Fruit fly (Drosophila melanogaster) whole organism, embryonic: ENCODE measurements around the gene DZIP1.

Experiments
- BtbVII ChIP-seq: fragments of 200-800 bp; sonication (Bioruptor generic); optimal IDR thresholded peaks from 3 replicates; lab custom pipeline; 2017; ENCODE audit warnings: missing biosample characterization, mild to moderate bottlenecking, missing genetic modification characterization
- CG10366 ChIP-seq: fragments of 200-800 bp; sonication (Bioruptor generic); IDR thresholded peaks from 2 replicates; pipeline ENCODE4 v1.3.6; 2022; ENCODE audit warnings: missing biosample characterization, missing genetic modification characterization
- CG11085 ChIP-seq: fragments of 200-800 bp; sonication (Bioruptor generic); IDR thresholded peaks from 2 replicates; pipeline ENCODE4 v1.3.6; 2022; ENCODE audit warnings: missing biosample characterization, missing genetic modification characterization
- CG11695 ChIP-seq: fragments of 200-800 bp; sonication (Bioruptor generic); IDR thresholded peaks from 3 replicates; pipeline ENCODE4 v1.3.6; 2022; ENCODE audit warnings: missing biosample characterization, missing genetic modification characterization
- CG12104 ChIP-seq: fragments of 200-800 bp; sonication (Bioruptor generic); optimal IDR thresholded peaks from 3 replicates; lab custom pipeline; 2016; ENCODE audit warnings: missing biosample characterization, missing genetic modification characterization
- CG12219 ChIP-seq: fragments of 200-800 bp; sonication (Bioruptor generic); optimal IDR thresholded peaks from 3 replicates; lab custom pipeline; 2018; ENCODE audit warnings: missing biosample characterization, mild to moderate bottlenecking, missing genetic modification characterization
- CG12299 ChIP-seq: fragments of 200-800 bp; sonication (Bioruptor generic); optimal IDR thresholded peaks from 2 replicates; lab custom pipeline; 2018; ENCODE audit warnings: missing biosample characterization, mild to moderate bottlenecking, missing genetic modification characterization
- CG12769 ChIP-seq: fragments of 200-800 bp; sonication (Bioruptor generic); optimal IDR thresholded peaks from 2 replicates; lab custom pipeline; 2019; ENCODE audit warnings: missing biosample characterization, mild to moderate bottlenecking, missing genetic modification characterization, moderate library complexity
- CG13624 ChIP-seq: fragments of 200-800 bp; sonication (Bioruptor generic); optimal IDR thresholded peaks from 2 replicates; lab custom pipeline; 2016; ENCODE audit warnings: missing biosample characterization, missing genetic modification characterization
- CG1529 ChIP-seq: fragments of 200-800 bp; sonication (Bioruptor generic); optimal IDR thresholded peaks from 3 replicates; lab custom pipeline; 2018; ENCODE audit warnings: missing biosample characterization, missing genetic modification characterization
- CG1792 ChIP-seq: fragments of 200-800 bp; sonication (Bioruptor generic); optimal IDR thresholded peaks from 2 replicates; lab custom pipeline; 2016; ENCODE audit warnings: missing biosample characterization, missing genetic modification characterization
- CG2875 ChIP-seq: fragments of 200-800 bp; sonication (Bioruptor generic); optimal IDR thresholded peaks from 2 replicates; lab custom pipeline; 2017; ENCODE audit warnings: missing biosample characterization, mild to moderate bottlenecking, missing genetic modification characterization, missing genetic modification reagents
- CG31224 ChIP-seq: fragments of 200-800 bp; sonication (Bioruptor generic); IDR thresholded peaks from 2 replicates; pipeline ENCODE4 v1.3.6; 2022; ENCODE audit warnings: missing biosample characterization, missing genetic modification characterization
- CG6254 ChIP-seq: fragments of 200-800 bp; sonication (Bioruptor generic); optimal IDR thresholded peaks from 3 replicates; lab custom pipeline; 2017; ENCODE audit warnings: mild to moderate bottlenecking, missing biosample characterization, missing genetic modification reagents, missing genetic modification characterization
- CG7745 ChIP-seq: fragments of 200-800 bp; sonication (Bioruptor generic); optimal IDR thresholded peaks from 2 replicates; lab custom pipeline; 2018; ENCODE audit warnings: missing biosample characterization, mild to moderate bottlenecking, missing genetic modification characterization, moderate library complexity
- CG7786 ChIP-seq: fragments of 200-800 bp; sonication (Bioruptor generic); optimal IDR thresholded peaks from 2 replicates; lab custom pipeline; 2016; ENCODE audit warnings: missing biosample characterization, missing genetic modification characterization
- CG7839 ChIP-seq: fragments of 200-800 bp; sonication (Bioruptor generic); optimal IDR thresholded peaks from 3 replicates; lab custom pipeline; 2018; ENCODE audit warnings: missing biosample characterization, mild to moderate bottlenecking, missing genetic modification characterization, moderate library complexity
- CG8281 ChIP-seq: fragments of 200-800 bp; sonication (Bioruptor generic); optimal IDR thresholded peaks from 2 replicates; lab custom pipeline; 2018; ENCODE audit warnings: missing biosample characterization, mild to moderate bottlenecking, missing genetic modification characterization, moderate library complexity
- CHES-1-like ChIP-seq: fragments of 200-800 bp; sonication (Bioruptor generic); optimal IDR thresholded peaks from 2 replicates; lab custom pipeline; 2016; ENCODE audit warnings: missing biosample characterization, missing genetic modification characterization
- D ChIP-seq, 2 experiments: fragments of 200-800 bp in 1 of 2; fragments of >200 bp in 1 of 2; sonication (Bioruptor generic) in 1 of 2; optimal IDR thresholded peaks; 2 replicates in 1 of 2; 3 replicates in 1 of 2; lab custom pipeline; 2017; ENCODE audit warnings: mild to moderate bottlenecking in 1 of 2, missing biosample characterization in 1 of 2, missing genetic modification characterization in 1 of 2, missing genetic modification reagents in 1 of 2
- Dek ChIP-seq: fragments of 200-800 bp; sonication (Bioruptor generic); optimal IDR thresholded peaks from 3 replicates; lab custom pipeline; 2019; ENCODE audit warnings: missing biosample characterization, mild to moderate bottlenecking, missing genetic modification characterization, moderate library complexity
- Dip3 ChIP-seq: fragments of 200-800 bp; sonication (Bioruptor generic); optimal IDR thresholded peaks from 3 replicates; lab custom pipeline; 2016; ENCODE audit warnings: missing biosample characterization, missing genetic modification characterization
- Drgx ChIP-seq: fragments of 200-800 bp; sonication (Bioruptor generic); IDR thresholded peaks from 2 replicates; pipeline ENCODE4 v1.3.6; 2022; ENCODE audit warnings: missing biosample characterization, missing genetic modification characterization
- Max ChIP-seq: fragments of 200-800 bp; sonication (Bioruptor generic); optimal IDR thresholded peaks from 2 replicates; lab custom pipeline; 2016; ENCODE audit warnings: missing biosample characterization, mild to moderate bottlenecking, missing genetic modification characterization
- NC2α ChIP-seq: fragments of 200-800 bp; sonication (Bioruptor generic); optimal IDR thresholded peaks from 2 replicates; lab custom pipeline; 2016; ENCODE audit warnings: missing biosample characterization, missing genetic modification characterization
- Ravus ChIP-seq: fragments of 200-800 bp; sonication (Bioruptor generic); IDR thresholded peaks from 2 replicates; pipeline ENCODE4 v1.3.6; 2022; ENCODE audit warnings: missing biosample characterization, missing genetic modification characterization
- Sry-δ ChIP-seq: fragments of 200-800 bp; sonication (Bioruptor generic); optimal IDR thresholded peaks from 2 replicates; lab custom pipeline; 2016; ENCODE audit warnings: missing biosample characterization, missing genetic modification characterization
- az2 ChIP-seq: fragments of 200-800 bp; sonication (Bioruptor generic); optimal IDR thresholded peaks from 3 replicates; lab custom pipeline; 2016; ENCODE audit warnings: missing biosample characterization, missing genetic modification characterization
- bowl ChIP-seq: fragments of 200-800 bp; sonication (Bioruptor generic); IDR thresholded peaks from 2 replicates; pipeline ENCODE4 v1.3.6; 2022; ENCODE audit warnings: missing biosample characterization, missing genetic modification characterization
- chm ChIP-seq: fragments of 200-800 bp; sonication (Bioruptor generic); IDR thresholded peaks from 2 replicates; pipeline ENCODE4 v1.3.6; 2022; ENCODE audit warnings: missing biosample characterization, missing genetic modification characterization
- en ChIP-seq: fragments of 200-800 bp; sonication (Bioruptor generic); optimal IDR thresholded peaks from 2 replicates; lab custom pipeline; 2016; ENCODE audit warnings: missing biosample characterization, missing genetic modification characterization
- ewg ChIP-seq: fragments of 200-800 bp; sonication (Bioruptor generic); optimal IDR thresholded peaks from 3 replicates; lab custom pipeline; 2017; ENCODE audit warnings: mild to moderate bottlenecking, missing biosample characterization, missing genetic modification reagents, missing genetic modification characterization
- fd102C ChIP-seq: fragments of 200-800 bp; sonication (Bioruptor generic); optimal IDR thresholded peaks from 2 replicates; lab custom pipeline; 2018; ENCODE audit warnings: missing biosample characterization, mild to moderate bottlenecking, missing genetic modification characterization, moderate library complexity
- gro ChIP-seq: fragments of 200-800 bp; sonication (Bioruptor generic); optimal IDR thresholded peaks from 2 replicates; lab custom pipeline; 2016; ENCODE audit warnings: missing biosample characterization, missing genetic modification characterization
- gsb-n ChIP-seq: fragments of 200-800 bp; sonication (Bioruptor generic); optimal IDR thresholded peaks from 3 replicates; lab custom pipeline; 2018; ENCODE audit warnings: missing biosample characterization, mild to moderate bottlenecking, missing genetic modification characterization
- gt ChIP-seq: fragments of 200-800 bp; sonication (Bioruptor generic); IDR thresholded peaks from 2 replicates; pipeline ENCODE4 v1.3.6; 2022; ENCODE audit warnings: missing biosample characterization, missing genetic modification characterization
- hkb ChIP-seq, 2 experiments: fragments of 200-800 bp in 1 of 2; fragments of >200 bp in 1 of 2; sonication (Bioruptor generic) in 1 of 2; IDR thresholded peaks in 1 of 2; optimal IDR thresholded peaks in 1 of 2; 2 replicates each; pipeline versions ENCODE4 v1.3.6 to Lab custom; 2017 to 2022; ENCODE audit warnings: missing biosample characterization in 1 of 2, missing genetic modification characterization in 1 of 2
- lola ChIP-seq, 3 experiments: fragments of >200 bp in 2 of 3; fragments of 200-800 bp in 1 of 3; sonication (Bioruptor generic) in 1 of 3; optimal IDR thresholded peaks; 2 replicates each; lab custom pipeline; 2017 to 2019; ENCODE audit warnings: missing biosample characterization in 3 of 3, missing genetic modification characterization in 3 of 3, mild to moderate bottlenecking in 1 of 3, moderate library complexity in 1 of 3
- lov ChIP-seq, 2 experiments: fragments of 200-800 bp in 1 of 2; fragments of >200 bp in 1 of 2; sonication (Bioruptor generic) in 1 of 2; IDR thresholded peaks in 1 of 2; optimal IDR thresholded peaks in 1 of 2; 2 replicates in 1 of 2; 3 replicates in 1 of 2; pipeline versions ENCODE4 v1.3.6 to Lab custom; 2017 to 2022; ENCODE audit warnings: missing biosample characterization in 1 of 2, missing genetic modification characterization in 1 of 2
- maf-S ChIP-seq: fragments of 200-800 bp; sonication (Bioruptor generic); optimal IDR thresholded peaks from 2 replicates; lab custom pipeline; 2016; ENCODE audit warnings: missing biosample characterization, missing genetic modification characterization
- mirr ChIP-seq: fragments of 200-800 bp; sonication (Bioruptor generic); optimal IDR thresholded peaks from 3 replicates; lab custom pipeline; 2018; ENCODE audit warnings: missing biosample characterization, mild to moderate bottlenecking, missing genetic modification characterization
- oc ChIP-seq: fragments of 200-800 bp; sonication (Bioruptor generic); optimal IDR thresholded peaks from 2 replicates; lab custom pipeline; 2018; ENCODE audit warnings: missing biosample characterization, mild to moderate bottlenecking, missing genetic modification characterization, moderate library complexity
- peb ChIP-seq: fragments of 200-800 bp; sonication (Bioruptor generic); IDR thresholded peaks from 2 replicates; pipeline ENCODE4 v1.3.6; 2022; ENCODE audit warnings: missing biosample characterization, missing genetic modification characterization
- pho ChIP-seq: fragments of 200-800 bp; sonication (Bioruptor generic); optimal IDR thresholded peaks from 2 replicates; lab custom pipeline; 2016; ENCODE audit warnings: missing biosample characterization, missing genetic modification characterization
- run ChIP-seq: fragments of 200-800 bp; sonication (Bioruptor generic); optimal IDR thresholded peaks from 3 replicates; lab custom pipeline; 2018; ENCODE audit warnings: missing biosample characterization, mild to moderate bottlenecking, missing genetic modification characterization
- so ChIP-seq: fragments of 200-800 bp; sonication (Bioruptor generic); IDR thresholded peaks from 3 replicates; pipeline ENCODE4 v1.3.6; 2022; ENCODE audit warnings: missing biosample characterization, missing genetic modification characterization
- toy ChIP-seq: fragments of 200-800 bp; sonication (Bioruptor generic); IDR thresholded peaks from 2 replicates; pipeline ENCODE4 v1.3.6; 2022; ENCODE audit warnings: missing biosample characterization, missing genetic modification characterization
- z ChIP-seq: fragments of 200-800 bp; sonication (Bioruptor generic); IDR thresholded peaks from 3 replicates; pipeline ENCODE4 v1.3.6; 2022; ENCODE audit warnings: missing biosample characterization, missing genetic modification characterization

Gene DZIP1

DNA sequence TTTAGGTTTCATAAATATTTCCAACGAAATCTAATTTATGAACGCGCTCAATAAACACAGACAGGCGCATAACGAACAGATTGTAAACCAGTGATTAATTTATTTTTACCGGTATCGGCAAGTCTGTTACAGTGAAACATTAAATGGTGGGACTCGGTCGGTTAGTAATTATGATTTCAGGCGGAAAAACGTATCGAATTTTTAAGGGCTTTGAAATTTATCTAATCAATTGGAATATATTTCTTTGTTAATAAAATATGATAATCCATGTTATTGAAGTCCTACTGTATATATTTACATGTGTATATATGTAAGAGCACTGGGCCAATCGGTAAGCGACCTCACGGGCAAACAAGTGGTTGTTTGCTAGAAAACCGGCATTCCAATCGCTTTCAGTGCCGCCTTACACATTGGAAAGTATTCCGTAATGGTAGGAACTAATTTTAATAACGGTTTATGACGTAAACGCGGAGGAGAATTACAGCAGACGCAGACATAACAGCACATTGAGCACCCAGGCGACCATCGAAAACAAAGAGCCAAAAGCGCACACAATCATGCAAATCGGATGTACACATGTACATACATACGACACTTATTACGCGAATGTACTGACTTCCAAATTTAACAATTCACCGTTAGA, 28.1 kb downstream of the DZIP1 start (continued):
- TF ChIP-seq CG8281 (tag; lab: Kevin White, UChicago), result peak; percentile 63
- TF ChIP-seq CG11085 (GFP tag; lab: Robert Waterston, UW), result peak; percentile 93
- peak; percentile 72 for TF ChIP-seq gt (GFP tag; lab: Robert Waterston, UW)
- TF ChIP-seq peb, result peak; percentile 83
- peak; percentile 93 for TF ChIP-seq CG12219 (GFP tag; lab: Kevin White, UChicago)
- TF ChIP-seq CG7839 (tag; lab: Kevin White, UChicago), result peak; percentile 96
- TF ChIP-seq CG1792 (GFP tag; lab: Kevin White, UChicago), result peak; percentile 72
- peak; percentile 90 for TF ChIP-seq Dip3
- peak; percentile 74 for TF ChIP-seq CG2875 (GFP tag; lab: Kevin White, UChicago)
- no peak for TF ChIP-seq z (GFP tag; lab: Robert Waterston, UW)
- no peak for TF ChIP-seq CG7745 (tag; lab: Kevin White, UChicago)
- TF ChIP-seq pho (GFP tag; lab: Kevin White, UChicago), result peak; percentile 88
- peak; percentile 70 for TF ChIP-seq CHES-1-like (GFP tag; lab: Kevin White, UChicago)
- peak; percentile 93 for TF ChIP-seq Dek (tag; lab: Kevin White, UChicago)
- TF ChIP-seq hkb (optimal IDR thresholded peaks at IDR 0.05; lab: Kevin White, UChicago), result no peak
- TF ChIP-seq hkb (GFP tag; IDR thresholded peaks at IDR 0.05; lab: Robert Waterston, UW), result peak; percentile 95
- TF ChIP-seq gro (GFP tag; lab: Kevin White, UChicago), result peak; percentile 95
- peak; percentile 48 for TF ChIP-seq Sry-δ
- peak; percentile 89 for TF ChIP-seq CG31224 (GFP tag; lab: Robert Waterston, UW)
- TF ChIP-seq en (GFP tag; lab: Kevin White, UChicago), result peak; percentile 47
- TF ChIP-seq gsb-n (tag; lab: Kevin White, UChicago), result no peak
- TF ChIP-seq toy (GFP tag; lab: Robert Waterston, UW), result peak; percentile 93
- no peak for TF ChIP-seq fd102C
- TF ChIP-seq Max, result peak; percentile 84
- TF ChIP-seq Ravus (GFP tag; lab: Robert Waterston, UW), result peak; percentile 89
- peak; percentile 80 for TF ChIP-seq run (tag; lab: Kevin White, UChicago)
- peak; percentile 89 for TF ChIP-seq CG12299
- TF ChIP-seq Drgx (GFP tag; lab: Robert Waterston, UW), result peak; percentile 95
- peak; percentile 71 for TF ChIP-seq maf-S
- no peak for TF ChIP-seq lola (GFP tag; optimal IDR thresholded peaks at IDR 0.05; lab: Kevin White, UChicago)
- no peak for TF ChIP-seq lov (optimal IDR thresholded peaks at IDR 0.05; lab: Kevin White, UChicago)
- peak; percentile 93 for TF ChIP-seq lov (GFP tag; IDR thresholded peaks at IDR 0.05; lab: Robert Waterston, UW)
- TF ChIP-seq BtbVII (GFP tag; lab: Kevin White, UChicago), result peak; percentile 77
- peak; percentile 94 for TF ChIP-seq CG10366 (GFP tag; lab: Robert Waterston, UW)
- peak; percentile 94 for TF ChIP-seq mirr
- TF ChIP-seq CG11695 (GFP tag; lab: Robert Waterston, UW), result peak; percentile 96
- TF ChIP-seq oc (tag; lab: Kevin White, UChicago), result peak; percentile 94
- TF ChIP-seq NC2α (GFP tag; lab: Kevin White, UChicago), result peak; percentile 34
- TF ChIP-seq CG13624, result no peak
- TF ChIP-seq CG12104 (GFP tag; lab: Kevin White, UChicago), result peak; percentile 92
- TF ChIP-seq chm, result peak; percentile 93; the same call in 1 of the 2 replicates
- TF ChIP-seq CG7786, result peak; percentile 84
- TF ChIP-seq CG6254 (GFP tag; lab: Kevin White, UChicago), result peak; percentile 8
- peak; percentile 93 for TF ChIP-seq az2 (GFP tag; lab: Kevin White, UChicago)
- TF ChIP-seq ewg (GFP tag; lab: Kevin White, UChicago), result peak; percentile 80
- peak; percentile 83 for TF ChIP-seq CG1529
- peak; percentile 98 for TF ChIP-seq CG12769
- TF ChIP-seq D (optimal IDR thresholded peaks at IDR 0.05; lab: Kevin White, UChicago), result no peak
- peak; percentile 46 for TF ChIP-seq D (GFP tag; optimal IDR thresholded peaks at IDR 0.05; lab: Kevin White, UChicago)
- TF ChIP-seq so (GFP tag; lab: Robert Waterston, UW), result peak; percentile 97
- TF ChIP-seq bowl (GFP tag; lab: Robert Waterston, UW), result peak; percentile 95
